Worm (Caenorhabditis elegans): ENCODE data around the gene alh-10.

The alh-10 gene

DNA sequence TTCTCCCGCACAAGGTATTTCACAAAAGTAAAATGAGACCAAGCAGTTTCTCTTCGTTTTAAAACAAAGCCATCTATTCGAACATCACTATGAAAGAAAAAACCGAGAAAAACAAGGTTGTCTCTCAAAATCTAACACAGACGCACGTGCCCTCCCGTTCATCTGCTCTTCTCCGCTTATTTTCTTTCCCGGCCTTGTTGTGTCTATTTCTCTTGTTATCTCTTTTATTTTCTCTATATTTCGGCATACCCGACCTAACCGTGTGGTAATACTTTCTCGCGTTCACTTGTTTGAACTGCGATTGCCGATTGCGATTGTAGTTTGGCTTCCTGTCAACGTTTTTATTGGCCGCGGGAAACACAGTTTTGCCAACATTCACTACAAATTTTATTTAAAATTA lies 14.0 kb downstream of the alh-10 start:
- TF ChIP-seq xbp-1 (tag; optimal IDR thresholded peaks at IDR 0.05), result no peak
- TF ChIP-seq mab-9 (GFP tag; IDR thresholded peaks at IDR 0.05), result no peak
- peak; percentile 14 for TF ChIP-seq skn-1 (tag; optimal IDR thresholded peaks at IDR 0.05)
- TF ChIP-seq pax-3 (tag; optimal IDR thresholded peaks at IDR 0.05), result no peak
- no peak for TF ChIP-seq dpl-1 (GFP tag; optimal IDR thresholded peaks at IDR 0.05)
- TF ChIP-seq lin-35 (GFP tag; optimal IDR thresholded peaks at IDR 0.05), result peak in 1 of 2 experiments; percentile 24
- TF ChIP-seq lin-14 (GFP tag; optimal IDR thresholded peaks at IDR 0.05), result peak; percentile 85
- TF ChIP-seq nhr-20 (tag; optimal IDR thresholded peaks at IDR 0.05), result no peak
- TF ChIP-seq efl-1 (optimal IDR thresholded peaks at IDR 0.05), result no peak
- peak in 1 of 2 experiments; percentile 49 for TF ChIP-seq efl-1 (GFP tag; optimal IDR thresholded peaks at IDR 0.05 in 1 of 2)
- no peak for TF ChIP-seq F16B12.6 (tag; optimal IDR thresholded peaks at IDR 0.05)
- peak; percentile 17 for TF ChIP-seq mep-1 (tag; optimal IDR thresholded peaks at IDR 0.05)
- TF ChIP-seq egl-13 (tag; optimal IDR thresholded peaks at IDR 0.05), result no peak
- no peak for TF ChIP-seq fkh-4 (tag; optimal IDR thresholded peaks at IDR 0.05; ENCODE audit: borderline replicate concordance)
- no peak for TF ChIP-seq unc-98 (GFP tag; IDR thresholded peaks at IDR 0.05)
- TF ChIP-seq lsy-2 (tag; optimal IDR thresholded peaks at IDR 0.05), result peak in 1 of 2 experiments; percentile 5
- TF ChIP-seq nhr-71 (tag; optimal IDR thresholded peaks at IDR 0.05), result peak; percentile 11
- TF ChIP-seq snu-23 (GFP tag; optimal IDR thresholded peaks at IDR 0.05), result peak; percentile 11
- TF ChIP-seq elt-3 (tag; optimal IDR thresholded peaks at IDR 0.05), result peak in 1 of 6 experiments; percentile 11
- TF ChIP-seq tbx-2 (tag; optimal IDR thresholded peaks at IDR 0.05), result no peak
- no peak for TF ChIP-seq zip-4 (GFP tag; optimal IDR thresholded peaks at IDR 0.05)
- TF ChIP-seq mdl-1 (tag; optimal IDR thresholded peaks at IDR 0.05), result peak in 1 of 2 experiments; percentile 77
- TF ChIP-seq C34B4.2 (tag; optimal IDR thresholded peaks at IDR 0.05), result no peak
- TF ChIP-seq nhr-12 (tag; optimal IDR thresholded peaks at IDR 0.05), result no peak
- TF ChIP-seq pag-3 (tag; optimal IDR thresholded peaks at IDR 0.05; ENCODE audit: borderline replicate concordance, insufficient read depth), result no peak
- no peak for TF ChIP-seq egl-27 (tag; optimal IDR thresholded peaks at IDR 0.05)
- no peak for TF ChIP-seq ets-5 (GFP tag; IDR thresholded peaks at IDR 0.05)
- TF ChIP-seq fos-1 (tag; optimal IDR thresholded peaks at IDR 0.05), result no peak
- no peak for TF ChIP-seq ama-1 (optimal IDR thresholded peaks at IDR 0.05)
- TF ChIP-seq blmp-1 (tag; optimal IDR thresholded peaks at IDR 0.05), result peak; percentile 86

ce11 chrX:7128615-7129014 lies 14.8 kb downstream of the alh-10 start:
- no peak for TF ChIP-seq nhr-84 (tag; optimal IDR thresholded peaks at IDR 0.05)
- no peak for TF ChIP-seq F16B12.6 (tag; optimal IDR thresholded peaks at IDR 0.05)
- no peak for TF ChIP-seq aly-2 (tag; optimal IDR thresholded peaks at IDR 0.05)
- TF ChIP-seq zag-1 (tag; optimal IDR thresholded peaks at IDR 0.05), result no peak
- no peak for TF ChIP-seq hlh-17 (GFP tag; optimal IDR thresholded peaks at IDR 0.05; ENCODE audit: borderline replicate concordance)
- TF ChIP-seq fkh-8 (tag; optimal IDR thresholded peaks at IDR 0.05), result peak; percentile 57
- peak; percentile 44 for TF ChIP-seq sox-4 (tag; optimal IDR thresholded peaks at IDR 0.05)
- peak; percentile 96 for TF ChIP-seq dsc-1 (tag; optimal IDR thresholded peaks at IDR 0.05)
- TF ChIP-seq tbx-2 (tag; optimal IDR thresholded peaks at IDR 0.05), result no peak
- no peak for TF ChIP-seq isw-1 (GFP tag; IDR thresholded peaks at IDR 0.05)
- TF ChIP-seq snu-23 (GFP tag; optimal IDR thresholded peaks at IDR 0.05), result no peak
- no peak for TF ChIP-seq nhr-71 (tag; optimal IDR thresholded peaks at IDR 0.05)
- TF ChIP-seq nhr-90 (tag; optimal IDR thresholded peaks at IDR 0.05; ENCODE audit: poor library complexity), result no peak
- TF ChIP-seq nhr-47 (tag; optimal IDR thresholded peaks at IDR 0.05), result peak; percentile 40
- no peak for TF ChIP-seq sptf-1 (tag; optimal IDR thresholded peaks at IDR 0.05)
- peak; percentile 46 for TF ChIP-seq egl-13 (tag; optimal IDR thresholded peaks at IDR 0.05)
- TF ChIP-seq nhr-12 (tag; optimal IDR thresholded peaks at IDR 0.05), result no peak
- TF ChIP-seq snpc-4 (tag; optimal IDR thresholded peaks at IDR 0.05), result no peak
- no peak for TF ChIP-seq efl-1 (optimal IDR thresholded peaks at IDR 0.05)
- TF ChIP-seq efl-1 (GFP tag; optimal IDR thresholded peaks at IDR 0.05 in 1 of 2), result peak in 1 of 2 experiments; percentile 51
- TF ChIP-seq irx-1 (tag; optimal IDR thresholded peaks at IDR 0.05), result no peak
- TF ChIP-seq blmp-1 (tag; optimal IDR thresholded peaks at IDR 0.05), result no peak
- no peak for TF ChIP-seq pqm-1 (tag; optimal IDR thresholded peaks at IDR 0.05)
- no peak for TF ChIP-seq C34B4.2 (tag; optimal IDR thresholded peaks at IDR 0.05)
- no peak for TF ChIP-seq jun-1 (tag; optimal IDR thresholded peaks at IDR 0.05)
- no peak for TF ChIP-seq lin-14 (GFP tag; optimal IDR thresholded peaks at IDR 0.05)
- TF ChIP-seq aha-1 (tag; optimal IDR thresholded peaks at IDR 0.05), result no peak
- no peak for TF ChIP-seq nhr-85 (tag)
- TF ChIP-seq mdl-1 (tag; optimal IDR thresholded peaks at IDR 0.05), result no peak
- peak; percentile 69 for TF ChIP-seq pax-3 (tag; optimal IDR thresholded peaks at IDR 0.05)
- no peak for TF ChIP-seq fkh-10 (GFP tag; optimal IDR thresholded peaks at IDR 0.05)
- no peak for TF ChIP-seq lir-3 (tag; optimal IDR thresholded peaks at IDR 0.05; ENCODE audit: poor library complexity)
- TF ChIP-seq nhr-19 (GFP tag; conservative IDR thresholded peaks at IDR 0.05), result no peak

Measured in whole organism, L1 larva.